Worm (Caenorhabditis elegans) whole organism, L4/young adult: Measurements from ENCODE around the gene rbm-26.

Source experiments
- W03F9.2 ChIP-seq: fragments of 150-350 bp; optimal IDR thresholded peaks from 2 replicates; lab custom pipeline; 2014; ENCODE audit warnings: missing biosample characterization, missing genetic modification characterization
- dao-5 ChIP-seq: sonication (generic microtip); optimal IDR thresholded peaks from 2 replicates; lab custom pipeline; 2016; ENCODE audit warnings: missing genotype, missing genetic modification characterization, moderate library complexity, missing compliant biosample characterization
- him-1 ChIP-seq: sonication (generic microtip); optimal IDR thresholded peaks from 2 replicates; lab custom pipeline; 2016; ENCODE audit warnings: missing genotype, missing genetic modification reagents, missing genetic modification characterization, missing compliant biosample characterization

- TF ChIP-seq dao-5 (tag; lab: Kevin White, UChicago) (no peak), W03F9.2 (tag; lab: Kevin White, UChicago) (no peak), him-1 (tag; lab: Kevin White, UChicago) (no peak)
These were observed 31.2 kb upstream of the rbm-26 start, which contains the start of gene pst-2 for ce11 chrIII:5680141-5680540.
